Fruit fly (Drosophila melanogaster) whole organism, embryonic: ENCODE data around the gene CG6511.

Source experiments
- BEAF-32 ChIP-seq: fragments of 200-800 bp; sonication (Bioruptor generic); optimal IDR thresholded peaks from 3 replicates; lab custom pipeline; 2017; ENCODE audit warnings: missing biosample characterization, missing genetic modification characterization, mild to moderate bottlenecking, moderate library complexity, missing genetic modification reagents
- CG10543 ChIP-seq: fragments of 200-800 bp; sonication (Bioruptor generic); optimal IDR thresholded peaks from 3 replicates; lab custom pipeline; 2017; ENCODE audit warnings: missing biosample characterization, mild to moderate bottlenecking, missing genetic modification characterization, moderate library complexity
- CG12071 ChIP-seq: fragments of 200-800 bp; sonication (Bioruptor generic); optimal IDR thresholded peaks from 3 replicates; lab custom pipeline; 2018; ENCODE audit warnings: missing biosample characterization, mild to moderate bottlenecking, missing genetic modification characterization
- CG12219 ChIP-seq: fragments of 200-800 bp; sonication (Bioruptor generic); optimal IDR thresholded peaks from 3 replicates; lab custom pipeline; 2018; ENCODE audit warnings: missing biosample characterization, mild to moderate bottlenecking, missing genetic modification characterization
- CG1233 ChIP-seq: fragments of 200-800 bp; sonication (Bioruptor generic); optimal IDR thresholded peaks from 4 replicates; lab custom pipeline; 2018; ENCODE audit warnings: missing biosample characterization, mild to moderate bottlenecking, missing genetic modification characterization
- CG12744 ChIP-seq: fragments of 200-800 bp; sonication (Bioruptor generic); optimal IDR thresholded peaks from 2 replicates; lab custom pipeline; 2016; ENCODE audit warnings: missing biosample characterization, missing genetic modification characterization
- CG14965 ChIP-seq: fragments of 200-800 bp; sonication (Bioruptor generic); optimal IDR thresholded peaks from 2 replicates; lab custom pipeline; 2016; ENCODE audit warnings: missing biosample characterization, missing genetic modification characterization, borderline replicate concordance
- CG16779 ChIP-seq: fragments of 200-800 bp; sonication (Bioruptor generic); IDR thresholded peaks from 2 replicates; pipeline ENCODE4 v1.3.6; 2022; ENCODE audit warnings: missing biosample characterization, missing genetic modification characterization
- CG16815 ChIP-seq: fragments of 200-800 bp; sonication (Bioruptor generic); optimal IDR thresholded peaks from 3 replicates; lab custom pipeline; 2017; ENCODE audit warnings: missing biosample characterization, mild to moderate bottlenecking, missing genetic modification characterization
- CG1792 ChIP-seq: fragments of 200-800 bp; sonication (Bioruptor generic); optimal IDR thresholded peaks from 2 replicates; lab custom pipeline; 2016; ENCODE audit warnings: missing biosample characterization, missing genetic modification characterization
- CG2116 ChIP-seq: fragments of 200-800 bp; sonication (Bioruptor generic); optimal IDR thresholded peaks from 3 replicates; lab custom pipeline; 2018; ENCODE audit warnings: missing biosample characterization, mild to moderate bottlenecking, missing genetic modification characterization
- CG2120 ChIP-seq: fragments of 200-800 bp; sonication (Bioruptor generic); optimal IDR thresholded peaks from 3 replicates; lab custom pipeline; 2016; ENCODE audit warnings: missing biosample characterization, missing genetic modification characterization
- CG2712 ChIP-seq: fragments of 200-800 bp; optimal IDR thresholded peaks from 3 replicates; lab custom pipeline; 2019; ENCODE audit warnings: missing biosample characterization, mild to moderate bottlenecking, missing genetic modification characterization, moderate library complexity
- CG31441 ChIP-seq: fragments of 200-800 bp; sonication (Bioruptor generic); IDR thresholded peaks from 2 replicates; pipeline ENCODE4 v1.3.6; 2022; ENCODE audit warnings: missing biosample characterization, missing genetic modification characterization
- CG32772 ChIP-seq: fragments of 200-800 bp; sonication (Bioruptor generic); IDR thresholded peaks from 2 replicates; pipeline ENCODE4 v1.3.6; 2022; ENCODE audit warnings: missing biosample characterization, missing genetic modification characterization
- CG5180 ChIP-seq: fragments of 200-800 bp; sonication (Bioruptor generic); optimal IDR thresholded peaks from 3 replicates; lab custom pipeline; 2017; ENCODE audit warnings: missing biosample characterization, missing genetic modification characterization, mild to moderate bottlenecking, moderate library complexity, missing genetic modification reagents
- CG6254 ChIP-seq: fragments of 200-800 bp; sonication (Bioruptor generic); optimal IDR thresholded peaks from 3 replicates; lab custom pipeline; 2017; ENCODE audit warnings: mild to moderate bottlenecking, missing biosample characterization, missing genetic modification reagents, missing genetic modification characterization
- CG7556 ChIP-seq: fragments of 200-800 bp; sonication (Bioruptor generic); optimal IDR thresholded peaks from 2 replicates; lab custom pipeline; 2017; ENCODE audit warnings: missing biosample characterization, mild to moderate bottlenecking, missing genetic modification characterization
- D19A ChIP-seq: fragments of 200-800 bp; optimal IDR thresholded peaks from 3 replicates; lab custom pipeline; 2019; ENCODE audit warnings: missing biosample characterization, mild to moderate bottlenecking, missing genetic modification characterization, moderate library complexity
- Deaf1 ChIP-seq: fragments of 200-800 bp; optimal IDR thresholded peaks from 3 replicates; lab custom pipeline; 2019; ENCODE audit warnings: missing biosample characterization, mild to moderate bottlenecking, missing genetic modification characterization, moderate library complexity
- HLHmδ ChIP-seq: fragments of 200-800 bp; sonication (Bioruptor generic); optimal IDR thresholded peaks from 2 replicates; lab custom pipeline; 2018; ENCODE audit warnings: missing biosample characterization, mild to moderate bottlenecking, missing genetic modification characterization, moderate library complexity
- Hand ChIP-seq: fragments of 200-800 bp; sonication (Bioruptor generic); optimal IDR thresholded peaks from 2 replicates; lab custom pipeline; 2017; ENCODE audit warnings: mild to moderate bottlenecking, missing biosample characterization, missing genetic modification reagents, missing genetic modification characterization
- Hmx ChIP-seq: fragments of 200-800 bp; sonication (Bioruptor generic); optimal IDR thresholded peaks from 2 replicates; lab custom pipeline; 2016; ENCODE audit warnings: missing biosample characterization, missing genetic modification characterization
- Hr51 ChIP-seq, 2 experiments: fragments of 200-800 bp; sonication (Bioruptor generic); optimal IDR thresholded peaks; 2 replicates in 1 of 2; 3 replicates in 1 of 2; lab custom pipeline; 2016 to 2018; ENCODE audit warnings: missing biosample characterization in 2 of 2, missing genetic modification characterization in 2 of 2, mild to moderate bottlenecking in 1 of 2, moderate library complexity in 1 of 2
- Med ChIP-seq: fragments of 200-800 bp; sonication (Bioruptor generic); peaks from one replicate; lab custom pipeline; 2016; ENCODE audit warnings: missing biosample characterization, missing genetic modification characterization, mild to moderate bottlenecking, inconsistent platforms, moderate library complexity
- Mrtf ChIP-seq: fragments of 200-800 bp; sonication (Bioruptor generic); IDR thresholded peaks from 3 replicates; pipeline ENCODE4 v1.3.6; 2022; ENCODE audit warnings: missing biosample characterization, missing genetic modification characterization
- Sox100B ChIP-seq: fragments of 200-800 bp; sonication (Bioruptor generic); optimal IDR thresholded peaks from 3 replicates; lab custom pipeline; 2018; ENCODE audit warnings: missing biosample characterization, mild to moderate bottlenecking, missing genetic modification characterization
- Sox102F ChIP-seq: fragments of 200-800 bp; sonication (Bioruptor generic); optimal IDR thresholded peaks from 2 replicates; lab custom pipeline; 2018; ENCODE audit warnings: missing biosample characterization, mild to moderate bottlenecking, missing genetic modification characterization, moderate library complexity
- Xbp1 ChIP-seq: fragments of 200-800 bp; sonication (Bioruptor generic); optimal IDR thresholded peaks from 3 replicates; lab custom pipeline; 2016; ENCODE audit warnings: missing biosample characterization, mild to moderate bottlenecking, missing genetic modification characterization
- ap ChIP-seq: fragments of 200-800 bp; sonication (Bioruptor generic); IDR thresholded peaks from 2 replicates; pipeline ENCODE4 v1.3.6; 2022; ENCODE audit warnings: missing biosample characterization, missing genetic modification characterization
- az2 ChIP-seq: fragments of 200-800 bp; sonication (Bioruptor generic); optimal IDR thresholded peaks from 3 replicates; lab custom pipeline; 2016; ENCODE audit warnings: missing biosample characterization, missing genetic modification characterization
- bab2 ChIP-seq: fragments of 200-800 bp; sonication (Bioruptor generic); optimal IDR thresholded peaks from 2 replicates; lab custom pipeline; 2016; ENCODE audit warnings: missing biosample characterization, missing genetic modification characterization
- chinmo ChIP-seq: fragments of 200-800 bp; sonication (Bioruptor generic); IDR thresholded peaks from 4 replicates; pipeline ENCODE4 v1.3.6; 2022; ENCODE audit warnings: missing biosample characterization, missing genetic modification characterization; ENCODE audit not compliant: partially characterized antibody
- dmrt99B ChIP-seq: fragments of 200-800 bp; sonication (Bioruptor generic); optimal IDR thresholded peaks from 2 replicates; lab custom pipeline; 2018; ENCODE audit warnings: missing biosample characterization, mild to moderate bottlenecking, missing genetic modification characterization, moderate library complexity
- ewg ChIP-seq: fragments of 200-800 bp; sonication (Bioruptor generic); optimal IDR thresholded peaks from 3 replicates; lab custom pipeline; 2017; ENCODE audit warnings: mild to moderate bottlenecking, missing biosample characterization, missing genetic modification reagents, missing genetic modification characterization
- hkb ChIP-seq, 2 experiments: fragments of 200-800 bp in 1 of 2; fragments of >200 bp in 1 of 2; sonication (Bioruptor generic) in 1 of 2; IDR thresholded peaks in 1 of 2; optimal IDR thresholded peaks in 1 of 2; 2 replicates each; pipeline versions ENCODE4 v1.3.6 to Lab custom; 2017 to 2022; ENCODE audit warnings: missing biosample characterization in 1 of 2, missing genetic modification characterization in 1 of 2
- hth ChIP-seq: fragments of >200 bp; optimal IDR thresholded peaks from 2 replicates; lab custom pipeline; 2017; ENCODE audit warnings: inconsistent platforms
- oc ChIP-seq: fragments of 200-800 bp; sonication (Bioruptor generic); optimal IDR thresholded peaks from 2 replicates; lab custom pipeline; 2018; ENCODE audit warnings: missing biosample characterization, mild to moderate bottlenecking, missing genetic modification characterization, moderate library complexity
- odd ChIP-seq: fragments of 200-800 bp; sonication (Bioruptor generic); optimal IDR thresholded peaks from 2 replicates; lab custom pipeline; 2017; ENCODE audit warnings: missing biosample characterization, mild to moderate bottlenecking, missing genetic modification characterization
- onecut ChIP-seq: fragments of 200-800 bp; sonication (Bioruptor generic); IDR thresholded peaks from 2 replicates; pipeline ENCODE4 v1.3.6; 2022; ENCODE audit warnings: missing biosample characterization, missing genetic modification characterization
- org-1 ChIP-seq: fragments of 200-800 bp; sonication (Bioruptor generic); optimal IDR thresholded peaks from 2 replicates; lab custom pipeline; 2017; ENCODE audit warnings: missing biosample characterization, missing genetic modification characterization
- sim ChIP-seq: fragments of 200-800 bp; sonication (Bioruptor generic); IDR thresholded peaks from 2 replicates; pipeline ENCODE4 v1.3.6; 2022; ENCODE audit warnings: missing biosample characterization, missing genetic modification characterization
- sisA ChIP-seq: fragments of 200-800 bp; sonication (Bioruptor generic); IDR thresholded peaks from 2 replicates; pipeline ENCODE4 v1.3.6; 2022; ENCODE audit warnings: missing biosample characterization, missing genetic modification characterization
- sna ChIP-seq: fragments of 200-800 bp; sonication (Bioruptor generic); IDR thresholded peaks from 2 replicates; pipeline ENCODE4 v1.3.6; 2022; ENCODE audit warnings: missing biosample characterization, missing genetic modification characterization; ENCODE audit not compliant: partially characterized antibody
- toy ChIP-seq: fragments of 200-800 bp; sonication (Bioruptor generic); IDR thresholded peaks from 2 replicates; pipeline ENCODE4 v1.3.6; 2022; ENCODE audit warnings: missing biosample characterization, missing genetic modification characterization
- wek ChIP-seq: fragments of 200-800 bp; sonication (Bioruptor generic); optimal IDR thresholded peaks from 3 replicates; lab custom pipeline; 2018; ENCODE audit warnings: missing biosample characterization, mild to moderate bottlenecking, missing genetic modification characterization, moderate library complexity
- z ChIP-seq: fragments of 200-800 bp; sonication (Bioruptor generic); IDR thresholded peaks from 3 replicates; pipeline ENCODE4 v1.3.6; 2022; ENCODE audit warnings: missing biosample characterization, missing genetic modification characterization

Gene CG6511

DNA sequence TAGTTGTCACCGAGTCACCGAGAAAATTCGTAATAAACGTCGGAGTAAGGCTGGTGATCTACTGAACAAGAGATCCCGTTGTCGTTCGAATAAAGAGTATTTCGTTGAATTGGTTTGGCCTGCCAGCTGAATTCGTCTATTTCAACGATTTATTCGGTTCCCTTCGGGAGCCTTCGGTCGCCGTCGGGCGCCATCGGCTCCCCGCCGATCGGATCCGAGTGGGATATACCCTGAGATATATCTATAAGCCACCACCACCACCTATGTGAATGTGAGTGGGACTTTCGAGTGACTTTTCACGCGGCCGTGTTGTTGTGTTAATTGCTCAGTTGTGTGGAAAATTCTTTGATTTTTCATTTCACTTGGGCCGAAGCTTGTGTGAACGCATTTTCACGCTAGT, 24.1 kb downstream of the CG6511 start, which contains the start of gene Prm:
Prm (minus strand) TSS at position 101 of the 400 bp plus-strand sequence.
- no peak for TF ChIP-seq CG2116 (GFP tag; lab: Kevin White, UChicago)
- TF ChIP-seq Hmx (GFP tag; lab: Kevin White, UChicago) = no peak
- peak; percentile 97 for TF ChIP-seq Deaf1 (tag; lab: Kevin White, UChicago)
- TF ChIP-seq z (GFP tag; lab: Robert Waterston, UW) = peak; percentile 95
- TF ChIP-seq CG14965 (GFP tag; lab: Kevin White, UChicago) = no peak
- TF ChIP-seq chinmo (GFP tag; lab: Robert Waterston, UW) = 0 out of 4 replicates have a peak, but pooled peaks have one; percentile 40
- no peak for TF ChIP-seq odd (GFP tag; lab: Kevin White, UChicago)
- TF ChIP-seq CG2120 (GFP tag; lab: Kevin White, UChicago) = no peak
- no peak for TF ChIP-seq toy (GFP tag; lab: Robert Waterston, UW)
- no peak for TF ChIP-seq CG1233 (GFP tag; lab: Kevin White, UChicago)
- TF ChIP-seq CG16779 (GFP tag; lab: Robert Waterston, UW) = no peak
- TF ChIP-seq dmrt99B (tag; lab: Kevin White, UChicago) = no peak
- TF ChIP-seq CG10543 (GFP tag; lab: Kevin White, UChicago) = peak; percentile 58

DNA sequence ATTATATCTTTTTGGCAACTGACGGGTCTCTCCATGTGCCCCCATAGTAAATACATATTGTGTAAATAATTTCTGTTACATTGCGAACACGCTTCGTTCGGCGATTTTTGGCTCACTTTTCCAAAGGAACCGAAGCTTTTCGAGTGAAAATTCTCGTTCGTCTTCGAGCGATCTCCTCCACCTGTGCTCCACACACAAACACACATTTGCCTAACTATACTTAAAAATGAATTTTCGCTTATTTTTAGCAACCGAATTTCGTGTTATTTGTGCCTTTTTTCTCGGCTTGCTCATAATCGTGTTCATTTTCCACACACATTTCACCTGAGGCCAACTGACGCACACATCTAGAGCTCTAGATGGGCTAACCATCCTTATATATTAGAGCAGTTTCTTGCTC, 25.4 kb downstream of the CG6511 start:
- TF ChIP-seq D19A (tag; lab: Kevin White, UChicago) = no peak
- TF ChIP-seq CG12744 = no peak
- TF ChIP-seq z (GFP tag; lab: Robert Waterston, UW) = peak; percentile 80
- TF ChIP-seq org-1 (GFP tag; lab: Kevin White, UChicago) = no peak
- no peak for TF ChIP-seq Hand (GFP tag; lab: Kevin White, UChicago)
- TF ChIP-seq ewg (GFP tag; lab: Kevin White, UChicago) = no peak
- TF ChIP-seq sisA = no peak
- TF ChIP-seq CG16779 (GFP tag; lab: Robert Waterston, UW) = no peak
- no peak for TF ChIP-seq CG32772
- no peak for TF ChIP-seq Mrtf
- TF ChIP-seq Sox100B (GFP tag; lab: Kevin White, UChicago) = no peak
- TF ChIP-seq CG7556 (GFP tag; lab: Kevin White, UChicago) = no peak
- no peak for TF ChIP-seq onecut (GFP tag; lab: Robert Waterston, UW)
- no peak for TF ChIP-seq CG16815 (GFP tag; lab: Kevin White, UChicago)
- TF ChIP-seq Deaf1 (tag; lab: Kevin White, UChicago) = peak; percentile 62
- TF ChIP-seq Med (GFP tag; lab: Kevin White, UChicago) = peak; percentile 13
- TF ChIP-seq, all 482 proteins: peak for 3

- no peak for TF ChIP-seq hth (lab: Kevin White, UChicago)
- no peak for TF ChIP-seq HLHmδ (GFP tag; lab: Kevin White, UChicago)
- TF ChIP-seq CG12071 (GFP tag; lab: Kevin White, UChicago) = no peak
- no peak for TF ChIP-seq sna (GFP tag; lab: Robert Waterston, UW)
- TF ChIP-seq az2 (GFP tag; lab: Kevin White, UChicago) = no peak
- TF ChIP-seq BEAF-32 (GFP tag; lab: Kevin White, UChicago) = no peak
- TF ChIP-seq sim (GFP tag; lab: Robert Waterston, UW) = no peak
- TF ChIP-seq bab2 (GFP tag; lab: Kevin White, UChicago) = no peak
- TF ChIP-seq ap (GFP tag; lab: Robert Waterston, UW) = no peak
- TF ChIP-seq CG6254 (GFP tag; lab: Kevin White, UChicago) = no peak
- TF ChIP-seq CG1792 = no peak
- TF ChIP-seq wek (GFP tag; lab: Kevin White, UChicago) = no peak
- TF ChIP-seq CG5180 (GFP tag; lab: Kevin White, UChicago) = no peak
- no peak for TF ChIP-seq hkb (optimal IDR thresholded peaks at IDR 0.05; lab: Kevin White, UChicago)
- TF ChIP-seq hkb (GFP tag; IDR thresholded peaks at IDR 0.05; lab: Robert Waterston, UW) = no peak
- TF ChIP-seq z (GFP tag; lab: Robert Waterston, UW) = no peak
- TF ChIP-seq oc (tag; lab: Kevin White, UChicago) = no peak
- 0 out of 2 replicates have a peak, but pooled peaks have one; percentile 11 for TF ChIP-seq CG31441 (GFP tag; lab: Robert Waterston, UW)
- TF ChIP-seq Sox102F (GFP tag; lab: Kevin White, UChicago) = peak; percentile 32
- TF ChIP-seq CG2712 (tag; lab: Kevin White, UChicago) = peak; percentile 12
- peak in 1 of 2 experiments; percentile 7 for TF ChIP-seq Hr51 (GFP tag; optimal IDR thresholded peaks at IDR 0.05; lab: Kevin White, UChicago)
- no peak for TF ChIP-seq Xbp1 (GFP tag; lab: Kevin White, UChicago)
- peak; percentile 91 for TF ChIP-seq D19A (tag; lab: Kevin White, UChicago)
- no peak for TF ChIP-seq CG12219 (GFP tag; lab: Kevin White, UChicago)
Observed at dm6 chr3L:8748323-8748722, 27.2 kb downstream of the CG6511 start.
